Fruit fly (Drosophila melanogaster) whole organism, pupa: Measurements from ENCODE around the gene CG46059.

ENCODE experiments used
- CG10348 ChIP-seq: fragments of 200-800 bp; sonication (Bioruptor generic); IDR thresholded peaks from 2 replicates; pipeline ENCODE4 v1.3.6; 2022; ENCODE audit warnings: missing biosample characterization, missing genetic modification characterization
- CG12605 ChIP-seq: fragments of 200-800 bp; sonication (Bioruptor generic); IDR thresholded peaks from 2 replicates; pipeline ENCODE4 v1.3.6; 2022; ENCODE audit warnings: missing biosample characterization, missing genetic modification characterization
- CG13204 ChIP-seq: fragments of 200-800 bp; sonication (Bioruptor generic); optimal IDR thresholded peaks from 2 replicates; lab custom pipeline; 2018; ENCODE audit warnings: missing biosample characterization, mild to moderate bottlenecking, missing genetic modification characterization, moderate library complexity
- CG14655 ChIP-seq: fragments of 200-800 bp; sonication (Bioruptor generic); optimal IDR thresholded peaks from 3 replicates; lab custom pipeline; 2017; ENCODE audit warnings: mild to moderate bottlenecking, missing biosample characterization, missing genetic modification reagents, missing genetic modification characterization
- CG15710 ChIP-seq: fragments of 200-800 bp; sonication (Bioruptor generic); optimal IDR thresholded peaks from 2 replicates; lab custom pipeline; 2018; ENCODE audit warnings: missing biosample characterization, mild to moderate bottlenecking, missing genetic modification characterization, moderate library complexity
- CG17806 ChIP-seq: fragments of 200-800 bp; sonication (Bioruptor generic); optimal IDR thresholded peaks from 2 replicates; lab custom pipeline; 2018; ENCODE audit warnings: missing biosample characterization, mild to moderate bottlenecking, missing genetic modification characterization, moderate library complexity
- CG32121 ChIP-seq: fragments of 200-800 bp; sonication (Bioruptor generic); IDR thresholded peaks from 2 replicates; pipeline ENCODE4 v1.3.6; 2022; ENCODE audit warnings: missing biosample characterization, missing genetic modification characterization
- CG34367 ChIP-seq: fragments of 200-800 bp; sonication (Bioruptor generic); optimal IDR thresholded peaks from 2 replicates; lab custom pipeline; 2018; ENCODE audit warnings: missing biosample characterization, mild to moderate bottlenecking, missing genetic modification characterization
- CG4496 ChIP-seq: fragments of 200-800 bp; sonication (Bioruptor generic); IDR thresholded peaks from 3 replicates; pipeline ENCODE4 v1.3.6; 2022; ENCODE audit warnings: missing biosample characterization, missing genetic modification characterization
- CG8159 ChIP-seq: fragments of 200-800 bp; sonication (Bioruptor generic); optimal IDR thresholded peaks from 3 replicates; lab custom pipeline; 2018; ENCODE audit warnings: missing biosample characterization, mild to moderate bottlenecking, missing genetic modification characterization, moderate library complexity
- CG8301 ChIP-seq: fragments of 200-800 bp; sonication (Bioruptor generic); optimal IDR thresholded peaks from 2 replicates; lab custom pipeline; 2018; ENCODE audit warnings: missing biosample characterization, mild to moderate bottlenecking, missing genetic modification characterization
- CG9948 ChIP-seq: fragments of 200-800 bp; sonication (Bioruptor generic); optimal IDR thresholded peaks from 2 replicates; lab custom pipeline; 2018; ENCODE audit warnings: missing biosample characterization, mild to moderate bottlenecking, missing genetic modification characterization, moderate library complexity
- D1 ChIP-seq: fragments of 200-800 bp; sonication (Bioruptor generic); optimal IDR thresholded peaks from 2 replicates; lab custom pipeline; 2018; ENCODE audit warnings: missing biosample characterization, mild to moderate bottlenecking, missing genetic modification characterization, moderate library complexity
- EcR ChIP-seq: fragments of 200-800 bp; sonication (Bioruptor generic); optimal IDR thresholded peaks from 3 replicates; lab custom pipeline; 2019; ENCODE audit warnings: missing biosample characterization, missing genetic modification characterization, mild to moderate bottlenecking, moderate library complexity, missing genetic modification reagents
- Ets98B ChIP-seq: fragments of 200-800 bp; sonication (Bioruptor generic); IDR thresholded peaks from 2 replicates; pipeline ENCODE4 v1.3.6; 2022; ENCODE audit warnings: missing biosample characterization, missing genetic modification characterization
- Pif1A ChIP-seq: fragments of 200-800 bp; sonication (Bioruptor generic); optimal IDR thresholded peaks from 3 replicates; lab custom pipeline; 2016; ENCODE audit warnings: missing biosample characterization, missing genetic modification characterization
- Pif1B ChIP-seq: fragments of 200-800 bp; sonication (Bioruptor generic); optimal IDR thresholded peaks from 3 replicates; lab custom pipeline; 2016; ENCODE audit warnings: missing biosample characterization, missing genetic modification characterization
- Snoo ChIP-seq: fragments of 200-800 bp; sonication (Bioruptor generic); optimal IDR thresholded peaks from 3 replicates; lab custom pipeline; 2017; ENCODE audit warnings: missing biosample characterization, mild to moderate bottlenecking, missing genetic modification characterization, inconsistent platforms
- fd96Ca ChIP-seq: fragments of 200-800 bp; sonication (Bioruptor generic); IDR thresholded peaks from 3 replicates; pipeline ENCODE4 v1.3.6; 2022; ENCODE audit warnings: missing biosample characterization, missing genetic modification characterization
- gl ChIP-seq: fragments of 200-800 bp; sonication (Bioruptor generic); optimal IDR thresholded peaks from 2 replicates; lab custom pipeline; 2018; ENCODE audit warnings: missing biosample characterization, mild to moderate bottlenecking, missing genetic modification characterization
- rn ChIP-seq: fragments of 200-800 bp; sonication (Bioruptor generic); IDR thresholded peaks from 2 replicates; pipeline ENCODE4 v1.3.6; 2022; ENCODE audit warnings: missing biosample characterization, missing genetic modification characterization

CG46059 gene

dm6 chr2L:19183687-19184086, at the start of gene CG46059:
Gene CG46059, minus strand, starts transcription at chr2L:19183787.
- TF ChIP-seq CG10348 (GFP tag; lab: Robert Waterston, UW): no peak
- TF ChIP-seq Pif1A (GFP tag; lab: Kevin White, UChicago): no peak
- TF ChIP-seq CG8301 (tag; lab: Kevin White, UChicago): no peak
- TF ChIP-seq CG8159: no peak
- TF ChIP-seq Snoo: no peak
- TF ChIP-seq CG13204 (GFP tag; lab: Kevin White, UChicago): no peak
- TF ChIP-seq EcR (GFP tag; lab: Kevin White, UChicago): no peak
- TF ChIP-seq D1 (tag; lab: Kevin White, UChicago): no peak
- TF ChIP-seq gl (tag; lab: Kevin White, UChicago): no peak
- no peak for TF ChIP-seq CG4496 (GFP tag; lab: Robert Waterston, UW)
- no peak for TF ChIP-seq CG34367 (tag; lab: Kevin White, UChicago)
- TF ChIP-seq CG17806 (tag; lab: Kevin White, UChicago): no peak
- no peak for TF ChIP-seq CG12605 (GFP tag; lab: Robert Waterston, UW)
- no peak for TF ChIP-seq CG15710
- no peak for TF ChIP-seq CG9948
- no peak for TF ChIP-seq CG32121 (GFP tag; lab: Robert Waterston, UW)
- TF ChIP-seq Ets98B: no peak

DNA sequence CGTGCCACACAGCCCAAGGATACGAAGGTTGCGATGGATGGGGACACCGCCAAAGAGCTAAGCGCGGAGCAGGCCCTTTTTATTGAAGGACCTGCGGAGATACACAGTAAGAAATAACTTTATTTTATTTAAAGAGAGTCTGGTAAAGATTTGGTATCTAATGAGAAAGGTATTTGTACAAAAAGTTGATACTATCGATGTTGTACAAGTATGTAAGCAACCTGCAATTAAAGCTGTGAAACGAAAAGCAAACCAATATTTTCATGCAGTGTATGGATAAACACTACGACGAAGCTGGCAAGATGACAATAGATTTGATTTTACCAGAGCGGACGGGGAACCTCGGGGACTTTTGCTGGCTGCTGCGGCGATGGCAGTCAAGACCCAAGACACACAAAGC, 49.7 kb upstream of the CG46059 start:
- TF ChIP-seq CG13204 (GFP tag; lab: Kevin White, UChicago) (no peak), Ets98B (no peak), CG10348 (GFP tag; lab: Robert Waterston, UW) (no peak), fd96Ca (GFP tag; lab: Robert Waterston, UW) (no peak), CG14655 (no peak), CG12605 (GFP tag; lab: Robert Waterston, UW) (no peak)

DNA sequence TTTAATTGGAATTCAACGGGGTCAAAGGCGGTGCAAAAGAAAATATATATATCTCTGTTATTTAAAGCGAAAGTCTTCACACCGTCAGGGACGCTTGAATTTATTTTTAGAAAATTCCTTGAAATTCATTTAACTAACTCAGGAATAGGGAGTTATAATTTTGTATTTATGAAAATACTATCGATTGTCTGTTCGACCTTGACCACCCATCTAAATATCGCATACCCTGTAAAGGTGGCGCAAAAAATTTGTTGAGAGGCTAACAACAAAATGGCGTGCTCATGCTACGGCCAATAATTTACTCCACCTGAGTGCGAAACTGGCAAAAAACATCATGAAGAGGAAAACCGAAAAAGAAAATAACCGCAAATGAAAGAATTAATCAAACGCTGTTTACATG, 46.9 kb upstream of the CG46059 start:
- TF ChIP-seq Ets98B: no peak
- TF ChIP-seq EcR (GFP tag; lab: Kevin White, UChicago): no peak

DNA sequence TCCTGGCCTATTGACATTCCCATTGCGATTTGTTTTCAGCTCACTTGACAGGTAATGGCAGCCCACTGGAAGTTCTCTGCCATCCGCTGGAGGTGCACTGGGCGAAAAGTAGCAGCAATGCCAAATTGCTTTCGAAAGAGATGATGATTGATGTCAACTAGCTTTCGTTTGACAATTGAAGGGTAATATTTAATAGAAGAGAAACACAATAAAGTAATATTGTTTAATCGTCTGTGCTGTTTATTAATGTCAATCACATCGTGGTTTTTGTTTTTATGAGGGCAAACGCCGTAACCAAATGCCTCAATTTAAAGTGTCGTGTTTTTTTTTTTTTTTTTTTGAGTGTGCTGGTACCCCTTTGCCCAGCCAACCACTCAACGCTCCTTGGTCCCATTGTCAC, 45.5 kb upstream of the CG46059 start:
- TF ChIP-seq Pif1B (no peak), CG8159 (peak; percentile 51), CG14655 (peak; percentile 30), CG13204 (GFP tag; lab: Kevin White, UChicago) (no peak), CG9948 (peak; percentile 41), gl (tag; lab: Kevin White, UChicago) (no peak), CG34367 (tag; lab: Kevin White, UChicago) (peak; percentile 21), CG17806 (tag; lab: Kevin White, UChicago) (peak; percentile 32), Snoo (no peak), CG15710 (peak; percentile 32)

dm6 chr2L:19227656-19228055, 44.1 kb upstream of the CG46059 start:
- TF ChIP-seq CG4496 (GFP tag; lab: Robert Waterston, UW) (peak; percentile 52; the same call in 2 of the 3 replicates), CG34367 (tag; lab: Kevin White, UChicago) (no peak)

- TF ChIP-seq CG12605 (GFP tag; lab: Robert Waterston, UW) (peak; percentile 83), CG9948 (peak; percentile 93), Pif1B (peak; percentile 92), CG8301 (tag; lab: Kevin White, UChicago) (peak; percentile 91), CG8159 (peak; percentile 92), Ets98B (peak; percentile 85), rn (GFP tag; lab: Robert Waterston, UW) (peak; percentile 90), Snoo (peak; percentile 80), CG34367 (tag; lab: Kevin White, UChicago) (peak; percentile 91), EcR (GFP tag; lab: Kevin White, UChicago) (peak; percentile 47), CG4496 (GFP tag; lab: Robert Waterston, UW) (peak; percentile 88), gl (tag; lab: Kevin White, UChicago) (peak; percentile 74), D1 (tag; lab: Kevin White, UChicago) (peak; percentile 83), CG15710 (peak; percentile 94), CG14655 (peak; percentile 94), CG32121 (GFP tag; lab: Robert Waterston, UW) (peak; percentile 67; the same call in 1 of the 2 replicates), CG17806 (tag; lab: Kevin White, UChicago) (peak; percentile 93), CG10348 (GFP tag; lab: Robert Waterston, UW) (0 out of 2 replicates have a peak, but pooled peaks have one; percentile 34), CG13204 (GFP tag; lab: Kevin White, UChicago) (peak; percentile 65), Pif1A (GFP tag; lab: Kevin White, UChicago) (peak; percentile 94), fd96Ca (GFP tag; lab: Robert Waterston, UW) (peak; percentile 91)
Measured at dm6 chr2L:19225984-19226914, 42.7 kb upstream of the CG46059 start.
